Fruit fly (Drosophila melanogaster) whole organism, prepupa: ENCODE measurements around the gene Ipk2.

Experiments used
- Blimp-1 ChIP-seq: fragments of 200-800 bp; sonication (Bioruptor generic); optimal IDR thresholded peaks from 3 replicates; lab custom pipeline; 2017; ENCODE audit warnings: missing biosample characterization, missing genetic modification characterization, mild to moderate bottlenecking, moderate library complexity, missing genetic modification reagents
- CG10669 ChIP-seq: fragments of 200-800 bp; sonication (Bioruptor generic); optimal IDR thresholded peaks from 3 replicates; lab custom pipeline; 2018; ENCODE audit warnings: missing biosample characterization, mild to moderate bottlenecking, missing genetic modification characterization, moderate library complexity
- CG11294 ChIP-seq: fragments of 200-800 bp; sonication (Bioruptor generic); IDR thresholded peaks from 2 replicates; pipeline ENCODE4 v1.3.6; 2022; ENCODE audit warnings: missing biosample characterization, missing genetic modification characterization
- CG11762 ChIP-seq: fragments of 200-800 bp; sonication (Bioruptor generic); optimal IDR thresholded peaks from 3 replicates; lab custom pipeline; 2016; ENCODE audit warnings: missing biosample characterization, missing genetic modification characterization; ENCODE audit not compliant: insufficient read depth
- CG11902 ChIP-seq: fragments of 200-800 bp; sonication (Bioruptor generic); optimal IDR thresholded peaks from 3 replicates; lab custom pipeline; 2016; ENCODE audit warnings: missing biosample characterization, missing genetic modification characterization
- CG15336 ChIP-seq: fragments of 200-800 bp; sonication (Bioruptor generic); IDR thresholded peaks from 2 replicates; pipeline ENCODE4 v1.3.6; 2022; ENCODE audit warnings: missing biosample characterization, missing genetic modification characterization
- CG1621 ChIP-seq: fragments of 200-800 bp; sonication (Bioruptor generic); optimal IDR thresholded peaks from 3 replicates; lab custom pipeline; 2018; ENCODE audit warnings: missing biosample characterization, mild to moderate bottlenecking, missing genetic modification characterization
- CG16779 ChIP-seq: fragments of 200-800 bp; sonication (Bioruptor generic); optimal IDR thresholded peaks from 3 replicates; lab custom pipeline; 2017; ENCODE audit warnings: missing biosample characterization, mild to moderate bottlenecking, missing genetic modification characterization
- CG3032 ChIP-seq: fragments of 200-800 bp; optimal IDR thresholded peaks from 2 replicates; lab custom pipeline; 2019; ENCODE audit warnings: missing biosample characterization, mild to moderate bottlenecking, missing genetic modification characterization, moderate library complexity
- CG31627 ChIP-seq: fragments of 200-800 bp; sonication (Bioruptor generic); optimal IDR thresholded peaks from 3 replicates; lab custom pipeline; 2016; ENCODE audit warnings: missing biosample characterization, missing genetic modification characterization
- CG32006 ChIP-seq: fragments of 200-800 bp; sonication (Bioruptor generic); optimal IDR thresholded peaks from 3 replicates; lab custom pipeline; 2017; ENCODE audit warnings: missing biosample characterization, mild to moderate bottlenecking, missing genetic modification characterization
- CG34406 ChIP-seq: fragments of 200-800 bp; sonication (Bioruptor generic); optimal IDR thresholded peaks from 3 replicates; lab custom pipeline; 2016; ENCODE audit warnings: missing biosample characterization, missing genetic modification characterization
- CG3919 ChIP-seq: fragments of 200-800 bp; sonication (Bioruptor generic); optimal IDR thresholded peaks from 3 replicates; lab custom pipeline; 2016; ENCODE audit warnings: missing biosample characterization, missing genetic modification characterization
- CG4318 ChIP-seq: fragments of 200-800 bp; sonication (Bioruptor generic); optimal IDR thresholded peaks from 3 replicates; lab custom pipeline; 2017; ENCODE audit warnings: missing biosample characterization, mild to moderate bottlenecking, missing genetic modification characterization
- CG6163 ChIP-seq: fragments of 200-800 bp; sonication (Bioruptor generic); IDR thresholded peaks from 3 replicates; pipeline ENCODE4 v1.3.6; 2022; ENCODE audit warnings: missing biosample characterization, missing genetic modification characterization
- CG6276 ChIP-seq: fragments of 200-800 bp; sonication (Bioruptor generic); optimal IDR thresholded peaks from 2 replicates; lab custom pipeline; 2017; ENCODE audit warnings: missing biosample characterization, mild to moderate bottlenecking, missing genetic modification characterization
- CG6808 ChIP-seq: fragments of 200-800 bp; sonication (Bioruptor generic); optimal IDR thresholded peaks from 3 replicates; lab custom pipeline; 2017; ENCODE audit warnings: missing biosample characterization, missing genetic modification characterization, mild to moderate bottlenecking, moderate library complexity, missing genetic modification reagents
- CG6854 ChIP-seq: fragments of 200-800 bp; sonication (Bioruptor generic); optimal IDR thresholded peaks from 2 replicates; lab custom pipeline; 2017; ENCODE audit warnings: missing biosample characterization, mild to moderate bottlenecking, missing genetic modification characterization
- CG8119 ChIP-seq: fragments of 200-800 bp; sonication (Bioruptor generic); IDR thresholded peaks from 3 replicates; pipeline ENCODE4 v1.3.6; 2022; ENCODE audit warnings: missing biosample characterization, missing genetic modification characterization
- CG8319 ChIP-seq: fragments of 200-800 bp; sonication (Bioruptor generic); optimal IDR thresholded peaks from 3 replicates; lab custom pipeline; 2016; ENCODE audit warnings: missing biosample characterization, missing genetic modification characterization
- CG8632 ChIP-seq: fragments of 200-800 bp; sonication (Bioruptor generic); optimal IDR thresholded peaks from 3 replicates; lab custom pipeline; 2016; ENCODE audit warnings: missing biosample characterization, missing genetic modification characterization
- Eip75B ChIP-seq: fragments of 200-800 bp; sonication (Bioruptor generic); optimal IDR thresholded peaks from 3 replicates; lab custom pipeline; 2016; ENCODE audit warnings: missing biosample characterization, missing genetic modification characterization
- Eip78C ChIP-seq: fragments of 200-800 bp; sonication (Bioruptor generic); peaks from one replicate; lab custom pipeline; 2016; ENCODE audit warnings: missing biosample characterization, missing genetic modification characterization
- Eip93F ChIP-seq: fragments of 200-800 bp; sonication (Bioruptor generic); optimal IDR thresholded peaks from 2 replicates; lab custom pipeline; 2016; ENCODE audit warnings: missing biosample characterization, mild to moderate bottlenecking, missing genetic modification characterization
- Ets21C ChIP-seq: fragments of 200-800 bp; sonication (Bioruptor generic); optimal IDR thresholded peaks from 3 replicates; lab custom pipeline; 2016; ENCODE audit warnings: missing biosample characterization, missing genetic modification characterization
- Hr38 ChIP-seq: sonication (Bioruptor generic); optimal IDR thresholded peaks from 2 replicates; lab custom pipeline; 2016; ENCODE audit warnings: missing biosample characterization, missing genetic modification characterization
- Hr39 ChIP-seq: fragments of 200-800 bp; sonication (Bioruptor generic); optimal IDR thresholded peaks from 2 replicates; lab custom pipeline; 2016; ENCODE audit warnings: missing biosample characterization, missing genetic modification characterization
- Lpt ChIP-seq: fragments of 200-800 bp; sonication (Bioruptor generic); optimal IDR thresholded peaks from 3 replicates; lab custom pipeline; 2016; ENCODE audit warnings: missing biosample characterization, missing genetic modification characterization
- Met ChIP-seq: fragments of 200-800 bp; sonication (Bioruptor generic); optimal IDR thresholded peaks from 3 replicates; lab custom pipeline; 2016; ENCODE audit warnings: missing biosample characterization, missing genetic modification characterization
- OdsH ChIP-seq: fragments of 200-800 bp; sonication (Bioruptor generic); optimal IDR thresholded peaks from 3 replicates; lab custom pipeline; 2016; ENCODE audit warnings: missing biosample characterization, missing genetic modification characterization
- Smox ChIP-seq: fragments of 200-800 bp; sonication (Bioruptor generic); optimal IDR thresholded peaks from 3 replicates; lab custom pipeline; 2016; ENCODE audit warnings: missing biosample characterization, missing genetic modification characterization
- Sox102F ChIP-seq: fragments of 200-800 bp; sonication (Bioruptor generic); optimal IDR thresholded peaks from 2 replicates; lab custom pipeline; 2016; ENCODE audit warnings: missing biosample characterization, mild to moderate bottlenecking, missing genetic modification characterization
- Sox14 ChIP-seq: fragments of 200-800 bp; sonication (Bioruptor generic); optimal IDR thresholded peaks from 3 replicates; lab custom pipeline; 2016; ENCODE audit warnings: missing biosample characterization, missing genetic modification characterization
- Sox15 ChIP-seq: fragments of 200-800 bp; sonication (Bioruptor generic); optimal IDR thresholded peaks from 3 replicates; lab custom pipeline; 2016; ENCODE audit warnings: missing biosample characterization, missing genetic modification characterization
- acj6 ChIP-seq: fragments of 200-800 bp; sonication (Bioruptor generic); optimal IDR thresholded peaks from 3 replicates; lab custom pipeline; 2016; ENCODE audit warnings: missing biosample characterization, missing genetic modification characterization
- cyc ChIP-seq: fragments of 200-800 bp; sonication (Bioruptor generic); optimal IDR thresholded peaks from 3 replicates; lab custom pipeline; 2016; ENCODE audit warnings: missing biosample characterization, missing genetic modification characterization
- dac ChIP-seq: fragments of 200-800 bp; sonication (Bioruptor generic); optimal IDR thresholded peaks from 2 replicates; lab custom pipeline; 2017; ENCODE audit warnings: missing biosample characterization, mild to moderate bottlenecking, missing genetic modification characterization
- dsx ChIP-seq: fragments of 200-800 bp; optimal IDR thresholded peaks from 3 replicates; lab custom pipeline; 2019; ENCODE audit warnings: missing biosample characterization, mild to moderate bottlenecking, missing genetic modification characterization, moderate library complexity; ENCODE audit not compliant: poor library complexity, severe bottlenecking
- eg ChIP-seq: fragments of 200-800 bp; sonication (Bioruptor generic); IDR thresholded peaks from 3 replicates; pipeline ENCODE4 v1.3.6; 2022; ENCODE audit warnings: missing biosample characterization, missing genetic modification characterization
- esn ChIP-seq: fragments of 200-800 bp; sonication (Bioruptor generic); optimal IDR thresholded peaks from 2 replicates; lab custom pipeline; 2016; ENCODE audit warnings: missing biosample characterization, mild to moderate bottlenecking, missing genetic modification characterization, moderate library complexity
- fd85E ChIP-seq: fragments of 200-800 bp; sonication (Bioruptor generic); optimal IDR thresholded peaks from 3 replicates; lab custom pipeline; 2016; ENCODE audit warnings: missing biosample characterization, missing genetic modification characterization
- fkh ChIP-seq: fragments of 200-800 bp; sonication (Bioruptor generic); optimal IDR thresholded peaks from 3 replicates; lab custom pipeline; 2017; ENCODE audit warnings: missing biosample characterization, mild to moderate bottlenecking, missing genetic modification characterization, moderate library complexity
- lz ChIP-seq: fragments of 200-800 bp; sonication (Bioruptor generic); optimal IDR thresholded peaks from 3 replicates; lab custom pipeline; 2016; ENCODE audit warnings: missing biosample characterization, missing genetic modification characterization
- net ChIP-seq: fragments of 200-800 bp; sonication (Bioruptor generic); optimal IDR thresholded peaks from 3 replicates; lab custom pipeline; 2016; ENCODE audit warnings: missing biosample characterization, missing genetic modification characterization
- salr ChIP-seq, 2 experiments: fragments of 200-800 bp; sonication (Bioruptor generic); optimal IDR thresholded peaks; 3 replicates each; lab custom pipeline; 2016 to 2018; ENCODE audit warnings: missing biosample characterization in 2 of 2, missing genetic modification characterization in 2 of 2, mild to moderate bottlenecking in 1 of 2
- ss ChIP-seq, 2 experiments: fragments of 200-800 bp; sonication (Bioruptor generic); optimal IDR thresholded peaks; 2 replicates in 1 of 2; 3 replicates in 1 of 2; lab custom pipeline; 2017 to 2018; ENCODE audit warnings: mild to moderate bottlenecking in 2 of 2, missing biosample characterization in 2 of 2, missing genetic modification characterization in 2 of 2, moderate library complexity in 1 of 2
- svp ChIP-seq: fragments of 200-800 bp; sonication (Bioruptor generic); peaks from one replicate; lab custom pipeline; 2016; ENCODE audit warnings: missing biosample characterization, missing genetic modification characterization
- topi ChIP-seq: fragments of 200-800 bp; sonication (Bioruptor generic); optimal IDR thresholded peaks from 3 replicates; lab custom pipeline; 2016; ENCODE audit warnings: missing biosample characterization, missing genetic modification characterization

Ipk2 gene

DNA sequence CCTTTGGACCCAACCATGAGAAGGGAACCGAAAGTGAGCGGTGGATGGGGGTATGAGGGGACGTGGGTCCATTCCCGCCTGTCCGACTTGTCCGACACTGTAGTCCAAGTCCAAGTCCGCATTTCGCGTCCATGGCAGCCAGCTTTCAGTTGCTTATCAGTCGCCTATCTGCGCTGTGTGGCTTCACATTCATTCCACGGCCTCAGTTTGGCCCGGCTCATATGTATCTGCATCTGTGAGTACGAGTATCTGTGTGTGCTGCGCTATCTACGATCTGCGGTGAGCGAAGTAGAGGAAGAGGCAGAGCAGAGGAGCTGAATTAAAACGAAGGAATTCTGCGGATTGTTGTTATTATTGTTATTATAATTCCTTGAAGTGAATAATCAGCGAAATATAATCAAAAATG lies 49.5 kb downstream of the Ipk2 start (continued):
- TF ChIP-seq CG16779 (tag; lab: Kevin White, UChicago) (peak; percentile 60), dsx (GFP tag; lab: Kevin White, UChicago) (peak; percentile 52), CG31627 (GFP tag; lab: Kevin White, UChicago) (no peak), CG3032 (tag; lab: Kevin White, UChicago) (peak; percentile 5), OdsH (GFP tag; lab: Kevin White, UChicago) (peak; percentile 10), Eip78C (peak; percentile 66), CG1621 (tag; lab: Kevin White, UChicago) (peak; percentile 69), Eip93F (GFP tag; lab: Kevin White, UChicago) (no peak), lz (GFP tag; lab: Kevin White, UChicago) (no peak), eg (GFP tag; lab: Robert Waterston, UW) (0 out of 3 replicates have a peak, but pooled peaks have one; percentile 51), fd85E (no peak), Ets21C (GFP tag; lab: Kevin White, UChicago) (no peak), Hr38 (GFP tag; lab: Kevin White, UChicago) (no peak), dac (no peak), Lpt (GFP tag; lab: Kevin White, UChicago) (peak; percentile 31), Sox15 (GFP tag; lab: Kevin White, UChicago) (no peak), Met (GFP tag; lab: Kevin White, UChicago) (no peak), fkh (GFP tag; lab: Kevin White, UChicago) (no peak), CG8319 (no peak), cyc (GFP tag; lab: Kevin White, UChicago) (no peak), Eip75B (GFP tag; lab: Kevin White, UChicago) (no peak), svp (peak; percentile 97), CG8632 (GFP tag; lab: Kevin White, UChicago) (no peak), CG6854 (GFP tag; lab: Kevin White, UChicago) (peak; percentile 46), esn (no peak), Sox102F (no peak), net (peak; percentile 8), CG11294 (GFP tag; lab: Robert Waterston, UW) (no peak), CG34406 (GFP tag; lab: Kevin White, UChicago) (no peak), Blimp-1 (GFP tag; lab: Kevin White, UChicago) (no peak), ss (GFP tag; optimal IDR thresholded peaks at IDR 0.05; lab: Kevin White, UChicago) (peak; percentile 79 to 82), CG8119 (GFP tag; lab: Robert Waterston, UW) (peak; percentile 43; the same call in 2 of the 3 replicates), CG4318 (GFP tag; lab: Kevin White, UChicago) (no peak), Hr39 (GFP tag; lab: Kevin White, UChicago) (no peak), salr (GFP tag; optimal IDR thresholded peaks at IDR 0.05; lab: Kevin White, UChicago) (peak in 1 of 2 experiments; percentile 29), CG10669 (peak; percentile 35), CG6808 (GFP tag; lab: Kevin White, UChicago) (peak; percentile 68), topi (GFP tag; lab: Kevin White, UChicago) (no peak), CG6163 (peak; percentile 49; the same call in 2 of the 3 replicates), acj6 (GFP tag; lab: Kevin White, UChicago) (no peak), Smox (GFP tag; lab: Kevin White, UChicago) (no peak)

- TF ChIP-seq CG15336 (GFP tag; lab: Robert Waterston, UW) (peak; percentile 27; the same call in 1 of the 2 replicates), Smox (GFP tag; lab: Kevin White, UChicago) (no peak), CG1621 (tag; lab: Kevin White, UChicago) (no peak), CG11762 (no peak), salr (GFP tag; optimal IDR thresholded peaks at IDR 0.05; lab: Kevin White, UChicago) (no peak), Eip93F (GFP tag; lab: Kevin White, UChicago) (no peak), CG6276 (GFP tag; lab: Kevin White, UChicago) (peak; percentile 22), CG6808 (GFP tag; lab: Kevin White, UChicago) (no peak), Eip78C (peak; percentile 55), svp (peak; percentile 81), dac (no peak), Lpt (GFP tag; lab: Kevin White, UChicago) (peak; percentile 5), CG8632 (GFP tag; lab: Kevin White, UChicago) (no peak), net (peak; percentile 34), CG34406 (GFP tag; lab: Kevin White, UChicago) (peak; percentile 19), lz (GFP tag; lab: Kevin White, UChicago) (peak; percentile 18), Hr39 (GFP tag; lab: Kevin White, UChicago) (no peak), CG3919 (peak; percentile 21), Blimp-1 (GFP tag; lab: Kevin White, UChicago) (peak; percentile 5), acj6 (GFP tag; lab: Kevin White, UChicago) (no peak), topi (GFP tag; lab: Kevin White, UChicago) (peak; percentile 27), CG32006 (no peak), Sox14 (GFP tag; lab: Kevin White, UChicago) (peak; percentile 40), CG11902 (GFP tag; lab: Kevin White, UChicago) (no peak)
Measured at dm6 chr2L:523165-523835, 50.8 kb downstream of the Ipk2 start.
